Worm (Caenorhabditis elegans): ENCODE results near the gene H25K10.4.

The H25K10.4 gene

DNA sequence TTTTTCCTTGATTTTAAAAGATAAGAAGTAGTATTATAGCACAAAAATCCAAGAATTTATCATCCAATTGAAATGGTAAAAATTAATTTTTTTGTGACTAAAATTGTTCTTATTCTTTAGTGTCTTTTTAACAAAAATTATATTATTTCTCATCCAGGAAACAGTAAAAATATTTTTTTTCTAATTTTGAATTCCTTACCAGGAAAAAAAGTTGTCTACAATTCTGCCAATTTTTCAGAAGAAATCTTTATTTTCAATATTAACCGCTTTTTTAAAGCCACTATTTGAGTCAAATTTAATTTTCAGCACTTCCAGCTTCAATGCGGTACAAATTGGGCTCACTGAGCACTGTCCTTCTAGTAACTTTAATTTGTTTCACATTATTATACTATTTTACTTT, 45.1 kb downstream of the H25K10.4 start, which contains the start of gene F38C2.4:
F38C2.4 (plus strand) TSS at position 301 of the 400 bp plus-strand sequence.
- TF ChIP-seq hmbx-1 (tag; optimal IDR thresholded peaks at IDR 0.05) (no peak), hmg-4 (GFP tag; optimal IDR thresholded peaks at IDR 0.05) (no peak), sea-1 (GFP tag; conservative IDR thresholded peaks at IDR 0.05) (no peak), ceh-13 (GFP tag; optimal IDR thresholded peaks at IDR 0.05) (no peak)

All from whole organism, early embryonic.